Worm (Caenorhabditis elegans): ENCODE data around the gene clec-205.

The clec-205 gene

DNA sequence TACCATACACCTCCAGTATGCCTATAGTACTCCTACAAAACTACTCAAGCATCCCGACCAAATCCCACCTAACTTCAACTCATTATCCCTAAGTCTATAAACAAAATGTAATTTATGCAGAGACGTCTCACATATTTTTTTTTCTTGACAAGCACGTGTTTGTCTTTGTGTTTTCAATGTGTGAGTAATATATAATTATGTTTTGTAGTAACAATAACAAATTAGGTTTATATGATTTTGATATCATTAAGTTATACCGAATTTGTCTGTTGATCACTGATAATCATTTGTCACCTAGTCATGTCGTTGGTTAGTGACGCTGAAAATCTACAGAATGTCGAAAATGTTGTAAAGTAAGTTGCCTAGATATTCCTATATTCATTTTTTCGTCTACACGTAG is 40.8 kb upstream of the clec-205 start, which contains the start of gene srw-102:
Gene srw-102 (plus strand): TSS at position 301 of the 400 bp plus-strand sequence.
- TF ChIP-seq lim-7 (GFP tag; IDR thresholded peaks at IDR 0.05) (no peak), D1046.2 (GFP tag; IDR thresholded peaks at IDR 0.05) (no peak), ceh-62 (tag; optimal IDR thresholded peaks at IDR 0.05) (no peak), lsy-2 (tag; optimal IDR thresholded peaks at IDR 0.05) (no peak), lin-13 (GFP tag; optimal IDR thresholded peaks at IDR 0.05) (no peak)

DNA sequence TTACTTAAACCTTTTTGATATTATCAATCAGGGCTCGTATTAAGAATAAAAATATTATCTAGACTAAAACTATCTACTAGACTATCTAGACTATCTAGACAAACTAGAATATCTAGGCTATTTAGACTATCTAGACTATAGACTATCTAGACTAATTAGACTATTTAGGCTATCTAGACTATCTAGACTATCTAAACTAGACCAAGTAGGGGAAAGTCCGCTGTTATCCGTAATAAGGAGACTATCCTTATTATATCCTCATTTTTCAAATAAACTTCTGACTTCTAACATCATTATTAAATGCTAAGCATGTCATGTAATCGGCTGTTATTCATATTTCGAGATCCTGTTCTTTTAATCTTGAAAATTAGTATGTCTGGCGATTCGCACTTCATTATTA is 38.7 kb upstream of the clec-205 start, which contains the start of gene srw-101:
Gene srw-101 (plus strand): TSS at position 301 of the 400 bp plus-strand sequence.
- TF ChIP-seq fkh-10 (GFP tag; optimal IDR thresholded peaks at IDR 0.05) (no peak), tra-1 (GFP tag; IDR thresholded peaks at IDR 0.05) (no peak)

DNA sequence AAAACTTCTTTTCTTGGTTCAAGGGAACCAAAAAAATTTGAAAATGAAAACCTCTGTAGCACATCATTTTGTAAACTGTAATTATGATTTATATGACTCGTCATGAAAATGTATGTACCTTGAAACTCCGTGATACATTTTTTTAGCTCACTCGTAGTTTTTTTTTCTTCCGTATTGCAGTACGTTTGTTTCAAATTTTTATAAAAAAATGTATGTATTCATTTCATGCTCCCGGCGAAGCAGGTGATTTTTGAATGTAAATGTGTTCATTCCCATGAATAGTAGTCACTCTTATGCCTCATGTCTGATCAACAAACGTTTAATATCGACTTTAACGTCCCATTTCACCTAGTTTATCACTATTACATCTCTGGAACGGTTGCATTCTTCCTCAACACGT is 35.3 kb upstream of the clec-205 start, which contains the start of gene sri-27:
Gene sri-27 (plus strand): TSS at position 301 of the 400 bp plus-strand sequence.
- no peak for TF ChIP-seq dmd-9 (GFP tag; IDR thresholded peaks at IDR 0.05)
- no peak for TF ChIP-seq zip-11 (GFP tag; IDR thresholded peaks at IDR 0.05)
- TF ChIP-seq skn-1 (tag; optimal IDR thresholded peaks at IDR 0.05), result no peak
- TF ChIP-seq nhr-10 (tag; optimal IDR thresholded peaks at IDR 0.05), result no peak

DNA sequence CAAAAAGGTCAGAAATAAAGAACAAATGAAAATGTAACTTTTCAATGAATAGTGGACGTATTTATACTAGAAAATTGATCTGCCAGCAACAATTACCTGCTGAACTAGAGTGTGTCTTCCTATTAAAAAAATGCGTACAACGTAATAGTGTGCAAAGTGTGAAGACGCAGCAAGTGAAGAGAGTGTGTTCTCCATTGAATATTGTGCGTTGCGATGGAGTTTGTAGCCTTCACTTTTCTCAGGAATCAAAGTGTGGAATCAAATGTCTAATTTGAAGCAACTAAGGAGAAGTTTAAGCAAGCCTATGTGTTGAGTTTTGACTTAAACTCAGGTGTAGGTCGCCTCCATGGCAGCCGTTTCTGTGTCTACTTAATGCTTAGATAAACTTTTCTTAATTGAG is 28.8 kb upstream of the clec-205 start, which contains the start of gene gst-21:
Gene gst-21 (minus strand): TSS at position 101 of the 400 bp plus-strand sequence.
- peak; percentile 65 for TF ChIP-seq nhr-28 (tag; optimal IDR thresholded peaks at IDR 0.05)
- TF ChIP-seq unc-62 (GFP tag; optimal IDR thresholded peaks at IDR 0.05 in 1 of 2), result peak in 1 of 2 experiments; percentile 15
- TF ChIP-seq unc-62 (tag; optimal IDR thresholded peaks at IDR 0.05), result no peak
- no peak for TF ChIP-seq nhr-111 (GFP tag; optimal IDR thresholded peaks at IDR 0.05)
- no peak for TF ChIP-seq lir-3 (tag; optimal IDR thresholded peaks at IDR 0.05)

DNA sequence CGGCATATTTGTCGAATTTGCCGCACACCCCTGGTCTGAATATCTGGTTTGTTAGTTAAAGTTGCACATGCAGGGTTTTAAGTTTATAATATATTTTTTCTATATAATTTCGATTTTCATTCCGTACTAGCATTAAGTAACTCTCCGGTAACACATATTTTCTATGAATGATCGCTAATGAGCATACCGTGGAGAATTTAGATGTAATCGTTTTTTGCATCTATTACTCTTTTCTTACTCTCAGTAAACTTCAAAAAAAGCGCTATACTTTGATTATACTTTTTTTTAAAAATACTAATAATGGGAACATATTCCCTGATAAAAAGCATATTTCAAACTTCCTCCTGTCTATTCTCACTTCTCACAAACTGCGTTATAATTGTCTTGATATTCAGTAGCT is 26.1 kb upstream of the clec-205 start, which contains the start of gene str-160:
Gene str-160 (plus strand): TSS at position 301 of the 400 bp plus-strand sequence.
- TF ChIP-seq mep-1 (tag; optimal IDR thresholded peaks at IDR 0.05), result no peak
- no peak for TF ChIP-seq lin-29 (GFP tag; IDR thresholded peaks at IDR 0.05)
- TF ChIP-seq dmd-6 (GFP tag; IDR thresholded peaks at IDR 0.05), result no peak
- no peak for TF ChIP-seq dmd-8 (GFP tag; IDR thresholded peaks at IDR 0.05)
- TF ChIP-seq ceh-28 (tag; optimal IDR thresholded peaks at IDR 0.05), result no peak
- no peak for TF ChIP-seq ceh-32 (tag; optimal IDR thresholded peaks at IDR 0.05; ENCODE audit: poor library complexity)
- no peak for TF ChIP-seq mdt-29 (GFP tag; IDR thresholded peaks at IDR 0.05)
- no peak for TF ChIP-seq nhr-28 (tag; optimal IDR thresholded peaks at IDR 0.05)
- no peak for TF ChIP-seq php-3 (GFP tag; IDR thresholded peaks at IDR 0.05)
- no peak for TF ChIP-seq nhr-76 (tag; optimal IDR thresholded peaks at IDR 0.05)
- TF ChIP-seq hlh-30 (tag; optimal IDR thresholded peaks at IDR 0.05; ENCODE audit: insufficient read depth), result no peak

DNA sequence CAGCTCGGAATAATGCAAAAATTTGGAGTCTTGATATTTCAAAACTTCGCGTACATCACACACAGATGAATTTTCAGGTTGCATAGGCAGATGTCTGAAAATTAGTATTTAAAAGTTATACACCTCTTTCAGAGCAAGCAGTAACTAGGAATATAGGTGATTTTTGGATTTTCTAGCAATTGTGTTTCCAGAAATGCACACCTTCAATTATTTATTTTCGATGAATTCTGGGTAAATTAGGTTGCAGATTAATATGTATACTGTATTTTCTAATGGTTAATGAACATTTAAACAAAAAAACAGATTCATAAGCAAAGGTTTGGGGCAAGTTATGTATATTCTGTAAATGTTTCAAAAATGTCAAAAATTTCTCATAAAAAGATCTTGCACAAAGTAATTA is 19.6 kb upstream of the clec-205 start, which contains the start of gene srab-25:
Gene srab-25 (minus strand): TSS at position 101 of the 400 bp plus-strand sequence.
- no peak for TF ChIP-seq snpc-1.2 (GFP tag; IDR thresholded peaks at IDR 0.05)
- no peak for TF ChIP-seq zip-2 (tag; optimal IDR thresholded peaks at IDR 0.05)
- TF ChIP-seq ZK546.5 (tag; optimal IDR thresholded peaks at IDR 0.05), result no peak
- no peak for TF ChIP-seq daf-16 (GFP tag; optimal IDR thresholded peaks at IDR 0.05)
- TF ChIP-seq daf-16 (tag; optimal IDR thresholded peaks at IDR 0.05), result no peak
- TF ChIP-seq R02D3.7 (tag; optimal IDR thresholded peaks at IDR 0.05), result no peak
- TF ChIP-seq unc-39 (tag; optimal IDR thresholded peaks at IDR 0.05), result no peak
- TF ChIP-seq lim-7 (GFP tag; IDR thresholded peaks at IDR 0.05), result no peak
- no peak for TF ChIP-seq sdz-12 (GFP tag; optimal IDR thresholded peaks at IDR 0.05)
- no peak for TF ChIP-seq aha-1 (tag)
- no peak for TF ChIP-seq daf-19 (GFP tag; conservative IDR thresholded peaks at IDR 0.05)
